Worm (Caenorhabditis elegans) whole organism, mixed stage, embryonic: Measurements from ENCODE around the gene Y37D8A.2.
A peak's percentile ranks its signal among the peaks of the same experiment; 100 is the strongest.

ENCODE experiments used
- M03D4.4 ChIP-seq: sonication (generic microtip); optimal IDR thresholded peaks from 2 replicates; lab custom pipeline; 2017; ENCODE audit warnings: mild to moderate bottlenecking, missing genetic modification characterization, missing compliant biosample characterization
- bed-3 ChIP-seq: fragments of 200-800 bp; sonication (Bioruptor generic); optimal IDR thresholded peaks from 3 replicates; lab custom pipeline; 2018; ENCODE audit warnings: mild to moderate bottlenecking, missing genetic modification characterization, moderate library complexity, missing compliant biosample characterization
- blmp-1 ChIP-seq: fragments of 150-350 bp; optimal IDR thresholded peaks from 2 replicates; lab custom pipeline; 2014; ENCODE audit warnings: missing biosample characterization, missing genetic modification characterization
- ceh-39 ChIP-seq: fragments of 150-350 bp; optimal IDR thresholded peaks from 2 replicates; lab custom pipeline; 2014; ENCODE audit warnings: missing biosample characterization, missing genetic modification characterization
- ceh-43 ChIP-seq: fragments of 200-800 bp; sonication (Bioruptor generic); optimal IDR thresholded peaks from 2 replicates; lab custom pipeline; 2018; ENCODE audit warnings: mild to moderate bottlenecking, missing genetic modification characterization, moderate library complexity, missing compliant biosample characterization
- ceh-83 ChIP-seq: fragments of 200-800 bp; sonication (Bioruptor generic); optimal IDR thresholded peaks from 2 replicates; lab custom pipeline; 2018; ENCODE audit warnings: mild to moderate bottlenecking, missing genetic modification characterization, missing compliant biosample characterization
- ces-1 ChIP-seq: fragments of 150-350 bp; optimal IDR thresholded peaks from 2 replicates; lab custom pipeline; 2014; ENCODE audit warnings: missing biosample characterization, missing genetic modification reagents, missing genetic modification characterization
- cnd-1 ChIP-seq: fragments of 200-800 bp; sonication (Bioruptor generic); optimal IDR thresholded peaks from 2 replicates; lab custom pipeline; 2018; ENCODE audit warnings: mild to moderate bottlenecking, missing genetic modification characterization, missing compliant biosample characterization
- drap-1 ChIP-seq: fragments of 200-800 bp; sonication (Bioruptor generic); optimal IDR thresholded peaks from 3 replicates; lab custom pipeline; 2018; ENCODE audit warnings: mild to moderate bottlenecking, missing genetic modification characterization, missing compliant biosample characterization
- elt-1 ChIP-seq: sonication (generic microtip); optimal IDR thresholded peaks from 2 replicates; lab custom pipeline; 2017; ENCODE audit warnings: missing genetic modification characterization, mild to moderate bottlenecking, missing compliant biosample characterization, antibody characterized with exemption, moderate library complexity, borderline replicate concordance; ENCODE audit not compliant: insufficient read depth
- elt-3 ChIP-seq: fragments of 150-350 bp; optimal IDR thresholded peaks from 2 replicates; lab custom pipeline; 2014; ENCODE audit warnings: missing biosample characterization, missing genetic modification characterization
- flh-1 ChIP-seq: fragments of 200-800 bp; sonication (Bioruptor generic); optimal IDR thresholded peaks from 2 replicates; lab custom pipeline; 2018; ENCODE audit warnings: mild to moderate bottlenecking, missing genetic modification characterization, moderate library complexity, missing compliant biosample characterization
- ham-2 ChIP-seq: fragments of 200-800 bp; sonication (Bioruptor generic); optimal IDR thresholded peaks from 2 replicates; lab custom pipeline; 2018; ENCODE audit warnings: mild to moderate bottlenecking, missing genetic modification characterization, missing compliant biosample characterization
- hlh-1 ChIP-seq: fragments of 150-350 bp; optimal IDR thresholded peaks from 2 replicates; lab custom pipeline; 2014; ENCODE audit warnings: missing biosample characterization, missing genetic modification reagents, missing genetic modification characterization
- lin-13 ChIP-seq: fragments of 150-350 bp; optimal IDR thresholded peaks from 2 replicates; lab custom pipeline; 2014; ENCODE audit warnings: missing biosample characterization, missing genetic modification characterization
- lin-32 ChIP-seq: fragments of 200-800 bp; sonication (Bioruptor generic); optimal IDR thresholded peaks from 2 replicates; lab custom pipeline; 2018; ENCODE audit warnings: mild to moderate bottlenecking, missing genetic modification characterization, missing compliant biosample characterization
- lsy-2 ChIP-seq: fragments of 150-350 bp; optimal IDR thresholded peaks from 2 replicates; lab custom pipeline; 2014; ENCODE audit warnings: missing biosample characterization, missing genetic modification characterization
- mab-5 ChIP-seq: fragments of 150-350 bp; optimal IDR thresholded peaks from 2 replicates; lab custom pipeline; 2014; ENCODE audit warnings: missing biosample characterization, missing genetic modification characterization
- mep-1 ChIP-seq: fragments of 150-350 bp; optimal IDR thresholded peaks from 2 replicates; lab custom pipeline; 2017; ENCODE audit warnings: missing biosample characterization, missing genetic modification reagents, missing genetic modification characterization, inconsistent platforms
- mls-2 ChIP-seq: sonication (generic microtip); optimal IDR thresholded peaks from 2 replicates; lab custom pipeline; 2016; ENCODE audit warnings: mild to moderate bottlenecking, missing genetic modification characterization, moderate library complexity, missing compliant biosample characterization
- nhr-12 ChIP-seq: fragments of 150-350 bp; optimal IDR thresholded peaks from 2 replicates; lab custom pipeline; 2014; ENCODE audit warnings: missing biosample characterization, missing genetic modification characterization
- nhr-2 ChIP-seq: fragments of 150-350 bp; optimal IDR thresholded peaks from 2 replicates; lab custom pipeline; 2014; ENCODE audit warnings: missing biosample characterization, missing genetic modification characterization
- nhr-237 ChIP-seq: fragments of 150-350 bp; optimal IDR thresholded peaks from 2 replicates; lab custom pipeline; 2014; ENCODE audit warnings: missing biosample characterization, missing genetic modification characterization
- nhr-28 ChIP-seq: fragments of 150-350 bp; optimal IDR thresholded peaks from 2 replicates; lab custom pipeline; 2014; ENCODE audit warnings: missing biosample characterization, missing genetic modification characterization
- nhr-76 ChIP-seq: sonication (generic microtip); optimal IDR thresholded peaks from 2 replicates; lab custom pipeline; 2017; ENCODE audit warnings: missing biosample characterization, missing genetic modification characterization
- pha-4 ChIP-seq: fragments of 150-350 bp; optimal IDR thresholded peaks from 2 replicates; lab custom pipeline; 2018; ENCODE audit warnings: missing biosample characterization, missing genetic modification reagents, missing genetic modification characterization
- sem-2 ChIP-seq: fragments of 200-800 bp; sonication (Bioruptor generic); optimal IDR thresholded peaks from 2 replicates; lab custom pipeline; 2018; ENCODE audit warnings: mild to moderate bottlenecking, missing genetic modification characterization, missing compliant biosample characterization
- snpc-4 ChIP-seq: fragments of 150-350 bp; optimal IDR thresholded peaks from 2 replicates; lab custom pipeline; 2014; ENCODE audit warnings: missing biosample characterization, missing genetic modification characterization
- sptf-1 ChIP-seq: sonication (generic microtip); optimal IDR thresholded peaks from 2 replicates; lab custom pipeline; 2017; ENCODE audit warnings: mild to moderate bottlenecking, missing genetic modification characterization, moderate library complexity, missing compliant biosample characterization
- tbx-8 ChIP-seq: fragments of 200-800 bp; sonication (Bioruptor generic); optimal IDR thresholded peaks from 2 replicates; lab custom pipeline; 2018; ENCODE audit warnings: mild to moderate bottlenecking, missing genetic modification characterization, moderate library complexity, missing compliant biosample characterization
- unc-120 ChIP-seq: sonication (generic microtip); optimal IDR thresholded peaks from 2 replicates; lab custom pipeline; 2017; ENCODE audit warnings: missing genetic modification characterization, missing compliant biosample characterization; ENCODE audit not compliant: poor library complexity, severe bottlenecking
- unc-39 ChIP-seq: fragments of 150-350 bp; optimal IDR thresholded peaks from 2 replicates; lab custom pipeline; 2014; ENCODE audit warnings: missing biosample characterization, missing genetic modification characterization
- unc-62 ChIP-seq: fragments of 150-350 bp; optimal IDR thresholded peaks from 2 replicates; lab custom pipeline; 2014; ENCODE audit warnings: missing biosample characterization, missing genetic modification reagents, missing genetic modification characterization
- zip-8 ChIP-seq: fragments of 150-350 bp; optimal IDR thresholded peaks from 2 replicates; lab custom pipeline; 2014; ENCODE audit warnings: missing biosample characterization, missing genetic modification characterization
- ztf-11 ChIP-seq: fragments of 150-350 bp; optimal IDR thresholded peaks from 2 replicates; lab custom pipeline; 2014; ENCODE audit warnings: missing biosample characterization, missing genetic modification characterization

Gene Y37D8A.2

DNA sequence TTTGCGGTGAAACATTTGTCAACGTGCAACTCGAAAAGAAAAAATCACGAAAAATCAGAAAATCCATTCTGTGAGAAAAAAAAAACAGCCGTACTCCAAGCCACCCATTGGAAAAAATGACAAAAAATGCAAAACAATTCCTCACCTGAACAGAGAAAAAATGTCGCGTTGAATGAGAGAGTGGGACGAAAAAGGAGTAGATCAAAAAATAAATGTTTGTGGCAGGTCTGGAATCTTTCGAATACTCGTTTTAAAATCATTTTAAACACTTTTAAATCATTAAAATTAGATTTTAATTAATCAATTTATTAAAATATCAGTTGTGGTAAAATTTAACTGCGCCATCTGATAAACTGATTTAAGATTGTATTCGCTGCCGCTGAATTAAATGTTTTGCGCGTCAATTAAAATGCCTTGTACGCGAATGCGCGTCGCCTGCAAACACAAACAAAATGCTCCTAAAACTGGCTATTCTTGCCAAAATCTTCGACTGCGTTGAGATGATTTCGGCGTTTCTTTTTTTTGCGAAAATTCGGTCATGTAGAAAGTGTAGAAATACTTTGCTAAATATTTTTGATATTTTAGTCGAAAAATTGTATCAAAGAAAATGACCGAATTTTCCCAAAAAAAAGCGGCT lies 50.2 kb downstream of the Y37D8A.2 start, which contains the start of gene Y37D8A.6:
Gene Y37D8A.6, minus strand, starts transcription at position 238 of the 637 bp plus-strand sequence.
- TF ChIP-seq mab-5 (tag; lab: Kevin White, UChicago) (no peak), mls-2 (tag; lab: Kevin White, UChicago) (no peak), nhr-76 (tag; lab: Kevin White, UChicago) (no peak), ces-1 (GFP tag; lab: Kevin White, UChicago) (peak; percentile 17), cnd-1 (tag; lab: Kevin White, UChicago) (no peak), nhr-2 (no peak), tbx-8 (GFP tag; lab: Kevin White, UChicago) (no peak), lin-32 (GFP tag; lab: Kevin White, UChicago) (no peak), unc-39 (tag; lab: Kevin White, UChicago) (no peak), unc-120 (tag; lab: Kevin White, UChicago) (peak; percentile 3), elt-3 (tag; lab: Kevin White, UChicago) (no peak), ceh-43 (GFP tag; lab: Kevin White, UChicago) (no peak)

DNA sequence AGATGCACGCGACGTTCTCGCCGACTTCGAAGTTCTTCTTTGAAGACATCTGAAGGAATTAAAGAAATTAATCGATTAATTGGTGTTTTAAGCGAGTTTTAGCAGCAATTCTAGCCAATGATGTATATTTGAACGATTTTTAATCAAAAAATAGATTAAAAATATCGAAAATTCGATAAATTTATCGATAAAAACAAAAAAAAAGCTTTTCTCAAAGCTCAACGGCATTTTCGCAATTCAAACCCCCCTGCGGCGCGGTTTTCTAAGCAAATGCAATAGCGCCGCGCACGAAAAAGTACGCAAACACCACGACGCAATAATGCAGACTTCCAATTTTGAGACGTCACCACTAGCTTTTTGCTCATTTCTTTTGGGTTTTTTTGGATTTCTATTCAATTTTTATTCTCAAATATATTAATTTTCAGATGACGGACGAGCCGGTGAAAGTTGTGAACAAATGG lies 54.6 kb downstream of the Y37D8A.2 start, which contains the start of the genes mrg-1 and spcs-2:
Gene mrg-1, minus strand, starts transcription at position 51 of the 461 bp plus-strand sequence.
Gene spcs-2, plus strand, starts transcription at position 426 of the 461 bp plus-strand sequence.
- TF ChIP-seq ztf-11 (tag; lab: Kevin White, UChicago) = peak; percentile 24
- peak; percentile 84 for TF ChIP-seq ces-1 (GFP tag; lab: Kevin White, UChicago)
- peak; percentile 76 for TF ChIP-seq ceh-43 (GFP tag; lab: Kevin White, UChicago)
- TF ChIP-seq lin-13 (tag; lab: Kevin White, UChicago) = peak; percentile 88
- no peak for TF ChIP-seq nhr-76 (tag; lab: Kevin White, UChicago)
- TF ChIP-seq mls-2 (tag; lab: Kevin White, UChicago) = peak; percentile 84
- no peak for TF ChIP-seq elt-3 (tag; lab: Kevin White, UChicago)
- TF ChIP-seq nhr-28 (tag; lab: Kevin White, UChicago) = peak; percentile 36
- peak; percentile 36 for TF ChIP-seq tbx-8 (GFP tag; lab: Kevin White, UChicago)
- TF ChIP-seq unc-62 = no peak
- no peak for TF ChIP-seq unc-39 (tag; lab: Kevin White, UChicago)
- TF ChIP-seq sem-2 = no peak
- TF ChIP-seq flh-1 (GFP tag; lab: Kevin White, UChicago) = no peak
- peak; percentile 79 for TF ChIP-seq pha-4 (tag; lab: Kevin White, UChicago)
- TF ChIP-seq M03D4.4 = peak; percentile 85
- peak; percentile 63 for TF ChIP-seq hlh-1 (tag; lab: Kevin White, UChicago)
- TF ChIP-seq mep-1 (tag; lab: Kevin White, UChicago) = peak; percentile 96
- peak; percentile 54 for TF ChIP-seq drap-1 (GFP tag; lab: Kevin White, UChicago)
- peak; percentile 36 for TF ChIP-seq nhr-12
- TF ChIP-seq sptf-1 (tag; lab: Kevin White, UChicago) = peak; percentile 85
- TF ChIP-seq cnd-1 (tag; lab: Kevin White, UChicago) = peak; percentile 42
- TF ChIP-seq lsy-2 = peak; percentile 87
- no peak for TF ChIP-seq zip-8
- TF ChIP-seq unc-120 (tag; lab: Kevin White, UChicago) = peak; percentile 95
- TF ChIP-seq blmp-1 (tag; lab: Kevin White, UChicago) = peak; percentile 51
- no peak for TF ChIP-seq mab-5 (tag; lab: Kevin White, UChicago)
- TF ChIP-seq lin-32 (GFP tag; lab: Kevin White, UChicago) = no peak
- TF ChIP-seq snpc-4 (tag; lab: Kevin White, UChicago) = no peak
- TF ChIP-seq nhr-237 (tag; lab: Kevin White, UChicago) = peak; percentile 91
- TF ChIP-seq nhr-2 = no peak
- TF ChIP-seq ham-2 = peak; percentile 79
- TF ChIP-seq bed-3 (GFP tag; lab: Kevin White, UChicago) = peak; percentile 45
- TF ChIP-seq ceh-83 (GFP tag; lab: Kevin White, UChicago) = peak; percentile 66
- TF ChIP-seq ceh-39 (tag; lab: Kevin White, UChicago) = peak; percentile 85
- no peak for TF ChIP-seq elt-1
